Fruit fly (Drosophila melanogaster): Measurements from ENCODE around the gene Sfp96F.

Sfp96F gene

dm6 chr3R:25830128-25830527 is at the start of gene Sfp96F:
Sfp96F (minus strand) TSS chr3R:25830228.
- TF ChIP-seq CG17801 (GFP tag; optimal IDR thresholded peaks at IDR 0.05; ENCODE audit: partially characterized antibody) = no peak

DNA sequence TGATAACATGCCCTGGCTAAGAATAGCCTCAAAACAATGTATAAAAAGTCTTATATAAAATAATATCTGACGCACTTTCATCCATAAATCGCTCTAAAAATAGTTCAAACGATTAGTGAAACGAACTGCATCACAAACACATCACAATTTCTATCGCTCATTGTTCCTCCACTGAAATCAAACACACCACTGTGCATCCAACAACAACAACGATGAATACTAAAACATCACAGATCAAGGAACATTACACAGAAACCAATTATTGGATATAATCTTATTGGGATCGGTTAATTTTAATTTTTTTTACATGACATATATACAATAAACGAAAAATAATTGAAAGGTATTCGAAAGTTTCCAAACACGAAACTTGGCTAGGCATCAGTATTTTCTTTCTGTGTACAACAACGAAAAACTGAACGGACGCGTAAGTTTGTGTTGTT is 49.3 kb upstream of the Sfp96F start:
- no peak for TF ChIP-seq CG17801 (GFP tag; optimal IDR thresholded peaks at IDR 0.05; ENCODE audit: partially characterized antibody)

DNA sequence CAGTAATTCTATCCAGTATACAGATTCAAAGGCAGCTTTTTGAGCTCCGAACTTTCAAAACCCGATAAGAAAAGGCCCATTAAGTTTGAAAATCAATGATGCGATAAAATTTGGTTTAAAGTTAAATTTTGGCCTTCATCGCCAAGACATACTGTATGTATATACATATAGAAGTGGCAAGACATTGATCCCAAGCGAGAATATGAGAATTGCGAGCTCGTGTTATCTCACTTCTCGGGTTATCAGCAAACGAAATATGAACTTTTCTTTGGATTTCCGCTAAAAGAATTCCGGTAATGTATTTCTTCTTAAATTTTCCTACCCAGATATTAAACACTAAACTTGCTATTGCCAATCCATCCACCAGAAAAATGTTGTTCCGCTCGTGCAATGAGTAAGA is 47.0 kb upstream of the Sfp96F start:
- no peak for TF ChIP-seq CG17801 (GFP tag; optimal IDR thresholded peaks at IDR 0.05; ENCODE audit: partially characterized antibody)

DNA sequence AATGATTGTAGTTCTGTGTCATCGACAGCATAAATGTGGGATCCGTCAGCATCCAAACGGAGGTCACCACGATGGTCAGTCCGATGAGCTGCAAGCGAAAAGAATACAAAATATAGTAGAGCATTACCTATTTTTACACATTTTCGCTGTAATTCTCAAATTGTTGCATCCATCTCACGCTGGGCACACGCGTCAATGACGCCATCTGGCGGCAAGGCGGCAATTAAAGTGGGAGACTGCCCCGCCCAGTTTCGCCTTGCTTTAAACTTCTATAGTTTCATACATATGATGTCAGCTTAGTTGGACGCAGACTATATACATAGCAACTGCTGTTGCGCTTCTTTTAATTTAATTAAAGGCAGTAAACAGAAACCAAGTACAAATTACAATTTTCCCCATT is 46.6 kb upstream of the Sfp96F start:
- no peak for TF ChIP-seq CG17801 (GFP tag; optimal IDR thresholded peaks at IDR 0.05; ENCODE audit: partially characterized antibody)

DNA sequence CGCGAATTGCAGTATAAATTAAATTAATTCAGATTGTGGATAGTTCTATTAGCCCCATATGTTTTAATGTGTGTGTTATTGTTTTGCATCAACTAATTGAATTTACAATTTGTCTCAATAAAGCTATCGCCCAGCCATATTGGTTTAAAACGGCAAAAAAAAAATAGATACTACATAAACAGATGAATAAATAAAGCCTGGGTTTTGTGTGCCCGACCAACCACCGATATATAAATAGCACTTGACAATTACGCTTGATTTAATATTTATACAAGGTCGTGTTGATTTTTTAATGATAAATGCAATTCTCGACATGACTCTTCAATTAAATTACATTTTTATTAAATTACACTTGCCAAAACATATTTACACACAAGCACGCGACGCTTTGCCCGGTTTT is 40.4 kb upstream of the Sfp96F start:
- TF ChIP-seq CG17801 (GFP tag; optimal IDR thresholded peaks at IDR 0.05; ENCODE audit: partially characterized antibody) = no peak

dm6 chr3R:25855594-25856305 is 25.7 kb upstream of the Sfp96F start, which contains the start of gene CG5890:
CG5890 (plus strand) TSS chr3R:25856154.
- no peak for TF ChIP-seq CG17801 (GFP tag; optimal IDR thresholded peaks at IDR 0.05; ENCODE audit: partially characterized antibody)

DNA sequence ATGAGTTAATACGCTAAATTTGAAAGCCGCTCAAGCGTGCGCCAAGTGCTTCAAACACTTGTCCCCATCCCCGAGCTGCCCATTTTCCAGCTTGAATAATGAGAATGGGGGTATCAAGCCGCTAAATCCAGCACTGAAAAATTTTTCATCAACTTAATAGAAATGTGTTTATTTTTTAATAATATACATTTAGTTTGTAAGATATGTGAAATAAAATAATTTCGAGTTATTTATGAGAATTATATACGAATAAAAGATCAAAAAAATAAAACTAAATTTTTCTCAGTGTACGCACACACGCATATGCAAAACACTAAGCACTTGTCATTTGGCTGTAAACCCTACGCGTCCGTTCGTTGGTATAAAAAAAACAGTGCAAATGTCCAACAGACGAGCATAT is 24.8 kb upstream of the Sfp96F start:
- no peak for TF ChIP-seq CG17801 (GFP tag; optimal IDR thresholded peaks at IDR 0.05; ENCODE audit: partially characterized antibody)

dm6 chr3R:25851224-25851682 is 21.2 kb upstream of the Sfp96F start, which contains the start of the genes CG14545 and CG5886:
CG14545 (minus strand) TSS chr3R:25851291.
CG5886 (plus strand) TSS chr3R:25851632.
- no peak for TF ChIP-seq CG17801 (GFP tag; optimal IDR thresholded peaks at IDR 0.05; ENCODE audit: partially characterized antibody)

DNA sequence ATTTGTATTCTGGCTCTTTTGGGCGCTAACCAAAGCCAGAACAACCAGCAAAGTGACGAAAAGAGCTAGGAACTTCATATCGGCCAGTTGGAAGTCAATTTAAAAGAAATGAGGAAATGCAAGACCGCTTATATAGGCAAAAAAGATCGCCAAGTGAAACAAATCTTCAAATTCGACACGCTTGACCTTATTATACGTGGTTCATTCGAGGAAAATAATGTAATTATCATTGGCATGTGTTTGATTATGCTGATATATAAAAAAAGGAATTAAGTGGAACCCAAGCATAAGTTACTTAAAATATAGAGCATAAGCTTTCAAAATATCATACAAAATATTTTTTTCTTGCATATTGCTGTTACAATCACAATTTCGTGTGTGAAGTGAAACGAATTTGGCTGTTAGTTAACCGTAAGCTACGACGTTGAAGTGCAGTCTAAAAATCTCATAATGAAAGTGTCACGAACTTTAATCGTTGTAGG is 1.8 kb upstream of the Sfp96F start, which contains the start of the genes Mst57Da and alpha4GT2:
Gene Mst57Da (minus strand): TSS at position 101 of the 482 bp plus-strand sequence.
Gene alpha4GT2 (plus strand): TSS at position 432 of the 482 bp plus-strand sequence.
- TF ChIP-seq CG17801 (GFP tag; optimal IDR thresholded peaks at IDR 0.05; ENCODE audit: partially characterized antibody) = no peak

dm6 chr3R:25830814-25831213 is 786 bp upstream of the Sfp96F start, which contains the start of gene Mst57Db:
Mst57Db (minus strand) TSS chr3R:25830914.
- TF ChIP-seq CG17801 (GFP tag; optimal IDR thresholded peaks at IDR 0.05; ENCODE audit: partially characterized antibody) = no peak

DNA sequence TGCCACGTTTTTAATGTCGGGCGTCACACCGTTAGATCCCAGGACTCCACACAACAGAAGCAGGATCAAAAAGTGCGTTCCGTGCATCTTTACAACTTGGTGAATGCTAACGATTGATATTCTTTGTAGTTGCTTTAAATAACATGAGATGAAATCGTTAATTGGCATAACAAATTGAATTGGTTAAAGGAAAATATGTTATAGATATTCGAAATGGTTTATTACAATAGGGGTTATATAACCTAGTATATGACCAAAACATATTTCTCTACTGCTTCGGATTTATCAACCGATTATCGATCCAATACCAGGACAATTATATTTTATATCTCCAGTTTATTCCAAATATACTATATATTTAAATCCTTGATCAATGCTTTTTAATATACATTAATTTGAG is 430 bp downstream of the Sfp96F start, which contains the start of gene Mst57Dc:
Gene Mst57Dc (minus strand): TSS at position 101 of the 400 bp plus-strand sequence.
- TF ChIP-seq CG17801 (GFP tag; optimal IDR thresholded peaks at IDR 0.05; ENCODE audit: partially characterized antibody) = no peak

dm6 chr3R:25815179-25815578 is 14.8 kb downstream of the Sfp96F start, which contains the start of gene CG14354:
CG14354 (plus strand) TSS chr3R:25815479.
- no peak for TF ChIP-seq CG17801 (GFP tag; optimal IDR thresholded peaks at IDR 0.05; ENCODE audit: partially characterized antibody)

- TF ChIP-seq CG17801 (GFP tag; optimal IDR thresholded peaks at IDR 0.05; ENCODE audit: partially characterized antibody) = no peak
These were observed 18.4 kb downstream of the Sfp96F start, which contains the start of the genes Acam and CG17770 for dm6 chr3R:25811611-25812010. Acam (plus strand) TSS chr3R:25811911. CG17770 (plus strand) TSS chr3R:25811911.

DNA sequence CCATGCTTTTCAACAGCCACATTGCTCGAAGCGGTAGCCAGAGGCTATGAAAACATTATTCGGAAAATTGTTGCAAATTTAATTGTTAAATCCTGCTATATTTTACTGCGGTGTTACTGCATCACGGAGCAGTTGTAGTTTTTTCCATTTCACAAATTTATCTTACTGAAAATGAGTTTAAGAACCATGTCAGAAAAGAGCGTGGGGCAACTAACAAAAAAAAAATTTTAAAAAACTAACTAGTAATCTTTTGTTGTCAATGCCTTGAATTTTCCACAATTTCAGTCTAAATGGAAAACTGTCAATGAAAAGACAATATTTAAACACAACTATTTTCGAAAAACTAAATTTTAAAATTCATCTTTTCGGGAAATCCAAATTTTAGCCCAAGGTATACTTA is 19.2 kb downstream of the Sfp96F start, which contains the start of gene CG5024:
Gene CG5024 (plus strand): TSS at position 301 of the 400 bp plus-strand sequence.
- no peak for TF ChIP-seq CG17801 (GFP tag; optimal IDR thresholded peaks at IDR 0.05; ENCODE audit: partially characterized antibody)

DNA sequence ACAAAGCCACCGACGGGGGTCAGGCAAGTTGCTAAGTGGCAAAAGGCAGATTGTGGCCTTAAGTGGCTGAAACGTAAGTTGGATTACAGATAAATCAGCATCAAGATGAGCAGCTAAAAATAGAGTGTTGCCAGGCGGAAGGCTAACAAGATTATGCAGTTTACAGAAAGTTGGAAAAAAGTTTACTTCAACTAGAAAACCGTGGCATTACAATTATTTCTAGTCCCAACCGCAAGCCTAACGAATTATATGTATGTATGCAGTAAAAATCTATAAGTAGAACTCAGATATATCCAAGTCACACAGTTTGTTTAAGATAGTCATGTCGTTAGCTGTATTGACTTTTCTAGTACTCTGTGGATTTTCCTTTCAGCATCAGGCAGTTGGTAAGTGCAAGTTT is 23.9 kb downstream of the Sfp96F start, which contains the start of gene BG642167:
Gene BG642167 (plus strand): TSS at position 301 of the 400 bp plus-strand sequence.
- no peak for TF ChIP-seq CG17801 (GFP tag; optimal IDR thresholded peaks at IDR 0.05; ENCODE audit: partially characterized antibody)

DNA sequence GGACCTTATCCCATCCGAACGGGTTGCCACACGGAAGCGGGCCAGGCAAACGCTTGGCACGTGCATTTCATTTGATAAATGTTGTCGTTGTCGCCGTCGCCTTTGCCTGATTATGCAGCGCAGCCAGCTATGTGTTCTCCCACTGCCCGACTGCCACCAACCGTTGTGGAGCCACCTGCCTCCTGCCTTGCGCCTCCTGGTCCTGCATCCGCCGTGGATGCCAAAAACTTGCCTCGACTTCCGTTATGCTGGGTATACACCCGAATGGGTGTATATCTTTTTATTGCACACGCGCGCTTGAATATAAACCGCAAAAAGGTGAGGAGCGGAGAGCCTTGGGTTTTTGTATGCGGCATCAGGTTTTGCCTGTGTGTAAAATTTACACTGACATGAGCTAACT is 38.2 kb downstream of the Sfp96F start:
- no peak for TF ChIP-seq CG17801 (GFP tag; optimal IDR thresholded peaks at IDR 0.05; ENCODE audit: partially characterized antibody)

Measured in ovary, adult (tissue).